Fruit fly (Drosophila melanogaster) whole organism, embryonic: ENCODE measurements around the gene CG32161.
A peak's percentile ranks its signal among the peaks of the same experiment; 100 is the strongest.

Experiments
- Atf3 ChIP-seq: fragments of 200-800 bp; sonication (Bioruptor generic); optimal IDR thresholded peaks from 3 replicates; lab custom pipeline; 2016; ENCODE audit warnings: missing biosample characterization, missing genetic modification characterization
- B-H1 ChIP-seq: fragments of 200-800 bp; sonication (Bioruptor generic); IDR thresholded peaks from 3 replicates; pipeline ENCODE4 v1.3.6; 2022; ENCODE audit warnings: missing biosample characterization, missing genetic modification characterization
- Bgb ChIP-seq: fragments of 200-800 bp; sonication (Bioruptor generic); IDR thresholded peaks from 2 replicates; pipeline ENCODE4 v1.3.6; 2022; ENCODE audit warnings: missing biosample characterization, missing genetic modification characterization; ENCODE audit not compliant: partially characterized antibody
- Blimp-1 ChIP-seq: fragments of 200-800 bp; sonication (Bioruptor generic); optimal IDR thresholded peaks from 3 replicates; lab custom pipeline; 2018; ENCODE audit warnings: missing biosample characterization, missing genetic modification characterization, mild to moderate bottlenecking, moderate library complexity, missing genetic modification reagents
- CG10209 ChIP-seq: fragments of 200-800 bp; sonication (Bioruptor generic); optimal IDR thresholded peaks from 3 replicates; lab custom pipeline; 2017; ENCODE audit warnings: missing biosample characterization, mild to moderate bottlenecking, missing genetic modification characterization, missing genetic modification reagents
- CG10267 ChIP-seq: fragments of 200-800 bp; sonication (Bioruptor generic); optimal IDR thresholded peaks from 2 replicates; lab custom pipeline; 2018; ENCODE audit warnings: missing biosample characterization, mild to moderate bottlenecking, missing genetic modification characterization, moderate library complexity
- CG11560 ChIP-seq: fragments of 200-800 bp; sonication (Bioruptor generic); IDR thresholded peaks from 3 replicates; pipeline ENCODE4 v1.3.6; 2022; ENCODE audit warnings: missing biosample characterization, missing genetic modification characterization
- CG11695 ChIP-seq: fragments of 200-800 bp; sonication (Bioruptor generic); IDR thresholded peaks from 3 replicates; pipeline ENCODE4 v1.3.6; 2022; ENCODE audit warnings: missing biosample characterization, missing genetic modification characterization
- CG13123 ChIP-seq: fragments of 200-800 bp; sonication (Bioruptor generic); optimal IDR thresholded peaks from 2 replicates; lab custom pipeline; 2016; ENCODE audit warnings: missing biosample characterization, missing genetic modification characterization
- CG16779 ChIP-seq: fragments of 200-800 bp; sonication (Bioruptor generic); IDR thresholded peaks from 2 replicates; pipeline ENCODE4 v1.3.6; 2022; ENCODE audit warnings: missing biosample characterization, missing genetic modification characterization
- CG17802 ChIP-seq: fragments of 200-800 bp; sonication (Bioruptor generic); optimal IDR thresholded peaks from 2 replicates; lab custom pipeline; 2018; ENCODE audit warnings: missing biosample characterization, mild to moderate bottlenecking, missing genetic modification characterization, moderate library complexity
- CG2199 ChIP-seq: fragments of 200-800 bp; sonication (Bioruptor generic); IDR thresholded peaks from 3 replicates; pipeline ENCODE4 v1.3.6; 2022; ENCODE audit warnings: missing biosample characterization, missing genetic modification characterization
- CG2678 ChIP-seq: fragments of 200-800 bp; sonication (Bioruptor generic); optimal IDR thresholded peaks from 3 replicates; lab custom pipeline; 2019; ENCODE audit warnings: missing biosample characterization, mild to moderate bottlenecking, missing genetic modification characterization, moderate library complexity
- CG32772 ChIP-seq: fragments of 200-800 bp; sonication (Bioruptor generic); IDR thresholded peaks from 2 replicates; pipeline ENCODE4 v1.3.6; 2022; ENCODE audit warnings: missing biosample characterization, missing genetic modification characterization
- CG3838 ChIP-seq: fragments of 200-800 bp; sonication (Bioruptor generic); optimal IDR thresholded peaks from 3 replicates; lab custom pipeline; 2016; ENCODE audit warnings: missing biosample characterization, missing genetic modification characterization
- CG4854 ChIP-seq: fragments of 200-800 bp; sonication (Bioruptor generic); optimal IDR thresholded peaks from 2 replicates; lab custom pipeline; 2016; ENCODE audit warnings: missing biosample characterization, missing genetic modification characterization, inconsistent platforms
- CG6654 ChIP-seq: fragments of 200-800 bp; sonication (Bioruptor generic); optimal IDR thresholded peaks from 2 replicates; lab custom pipeline; 2017; ENCODE audit warnings: missing biosample characterization, mild to moderate bottlenecking, missing genetic modification characterization
- CG6791 ChIP-seq: fragments of 200-800 bp; sonication (Bioruptor generic); IDR thresholded peaks from 3 replicates; pipeline ENCODE4 v1.3.6; 2022; ENCODE audit warnings: missing biosample characterization, missing genetic modification characterization; ENCODE audit not compliant: partially characterized antibody
- CG6813 ChIP-seq: fragments of 200-800 bp; sonication (Bioruptor generic); optimal IDR thresholded peaks from 2 replicates; lab custom pipeline; 2017; ENCODE audit warnings: missing biosample characterization, missing genetic modification characterization, mild to moderate bottlenecking, moderate library complexity, missing genetic modification reagents
- CG8290 ChIP-seq, 3 experiments: fragments of 200-800 bp; sonication (Bioruptor generic); optimal IDR thresholded peaks; 2 replicates each; lab custom pipeline; 2016 to 2019; ENCODE audit warnings: missing biosample characterization in 3 of 3, missing genetic modification characterization in 3 of 3, mild to moderate bottlenecking in 2 of 3, moderate library complexity in 1 of 3
- CG8478 ChIP-seq: fragments of >200 bp; optimal IDR thresholded peaks from 2 replicates; lab custom pipeline; 2018
- CG9215 ChIP-seq: fragments of 200-800 bp; sonication (Bioruptor generic); IDR thresholded peaks from 2 replicates; pipeline ENCODE4 v1.3.6; 2022; ENCODE audit warnings: missing biosample characterization, missing genetic modification characterization
- CG9437 ChIP-seq: fragments of 200-800 bp; sonication (Bioruptor generic); optimal IDR thresholded peaks from 2 replicates; lab custom pipeline; 2018; ENCODE audit warnings: missing biosample characterization, mild to moderate bottlenecking, missing genetic modification characterization
- CTCF ChIP-seq: fragments of 200-800 bp; sonication (Bioruptor generic); optimal IDR thresholded peaks from 2 replicates; lab custom pipeline; 2017; ENCODE audit warnings: missing biosample characterization, mild to moderate bottlenecking, missing genetic modification characterization, moderate library complexity
- E2f1 ChIP-seq: fragments of 200-800 bp; sonication (Bioruptor generic); IDR thresholded peaks from 2 replicates; pipeline ENCODE4 v1.3.6; 2022; ENCODE audit warnings: missing biosample characterization, missing genetic modification characterization
- Eip74EF ChIP-seq, 2 experiments: fragments of 200-800 bp in 1 of 2; fragments of >200 bp in 1 of 2; sonication (Bioruptor generic) in 1 of 2; optimal IDR thresholded peaks; 2 replicates each; lab custom pipeline; 2017 to 2019; ENCODE audit warnings: missing biosample characterization in 2 of 2, missing genetic modification characterization in 2 of 2, mild to moderate bottlenecking in 1 of 2, moderate library complexity in 1 of 2
- HHEX ChIP-seq: fragments of 200-800 bp; sonication (Bioruptor generic); optimal IDR thresholded peaks from 3 replicates; lab custom pipeline; 2017; ENCODE audit warnings: missing biosample characterization, mild to moderate bottlenecking, missing genetic modification characterization, missing genetic modification reagents
- HmgZ ChIP-seq: fragments of 200-800 bp; sonication (Bioruptor generic); optimal IDR thresholded peaks from 2 replicates; lab custom pipeline; 2018; ENCODE audit warnings: missing biosample characterization, mild to moderate bottlenecking, missing genetic modification characterization
- Hmx ChIP-seq: fragments of 200-800 bp; sonication (Bioruptor generic); optimal IDR thresholded peaks from 2 replicates; lab custom pipeline; 2016; ENCODE audit warnings: missing biosample characterization, missing genetic modification characterization
- Kr ChIP-seq: fragments of 200-800 bp; sonication (Bioruptor generic); optimal IDR thresholded peaks from 2 replicates; lab custom pipeline; 2017; ENCODE audit warnings: missing biosample characterization, mild to moderate bottlenecking, missing genetic modification characterization
- PHDP ChIP-seq: fragments of 200-800 bp; sonication (Bioruptor generic); optimal IDR thresholded peaks from 3 replicates; lab custom pipeline; 2018; ENCODE audit warnings: missing biosample characterization, mild to moderate bottlenecking, missing genetic modification characterization, moderate library complexity
- Rfx ChIP-seq: fragments of 200-800 bp; sonication (Bioruptor generic); IDR thresholded peaks from 2 replicates; pipeline ENCODE4 v1.3.6; 2022; ENCODE audit warnings: missing biosample characterization, missing genetic modification characterization
- Xbp1 ChIP-seq: fragments of 200-800 bp; sonication (Bioruptor generic); optimal IDR thresholded peaks from 3 replicates; lab custom pipeline; 2016; ENCODE audit warnings: missing biosample characterization, mild to moderate bottlenecking, missing genetic modification characterization
- Xrp1 ChIP-seq: fragments of 200-800 bp; sonication (Bioruptor generic); IDR thresholded peaks from 2 replicates; pipeline ENCODE4 v1.3.6; 2022; ENCODE audit warnings: missing biosample characterization, missing genetic modification characterization
- ab ChIP-seq: fragments of 200-800 bp; sonication (Bioruptor generic); optimal IDR thresholded peaks from 2 replicates; lab custom pipeline; 2016; ENCODE audit warnings: missing biosample characterization, missing genetic modification characterization
- amos ChIP-seq: fragments of 200-800 bp; sonication (Bioruptor generic); IDR thresholded peaks from 2 replicates; pipeline ENCODE4 v1.3.6; 2022; ENCODE audit warnings: missing biosample characterization, missing genetic modification characterization; ENCODE audit not compliant: partially characterized antibody
- bigmax ChIP-seq: fragments of 200-800 bp; sonication (Bioruptor generic); optimal IDR thresholded peaks from 2 replicates; lab custom pipeline; 2018; ENCODE audit warnings: missing biosample characterization, mild to moderate bottlenecking, missing genetic modification characterization
- da ChIP-seq: fragments of 200-800 bp; sonication (Bioruptor generic); optimal IDR thresholded peaks from 2 replicates; lab custom pipeline; 2016; ENCODE audit warnings: missing biosample characterization, missing genetic modification characterization
- dpn ChIP-seq, 2 experiments: fragments of 200-800 bp; sonication (Bioruptor generic); optimal IDR thresholded peaks; 3 replicates each; lab custom pipeline; 2016; ENCODE audit warnings: missing biosample characterization in 2 of 2, missing genetic modification characterization in 2 of 2
- dysf ChIP-seq: fragments of 200-800 bp; sonication (Bioruptor generic); IDR thresholded peaks from 3 replicates; pipeline ENCODE4 v1.3.6; 2022; ENCODE audit warnings: missing biosample characterization, missing genetic modification characterization
- gcm2 ChIP-seq: fragments of 200-800 bp; sonication (Bioruptor generic); optimal IDR thresholded peaks from 2 replicates; lab custom pipeline; 2016; ENCODE audit warnings: missing biosample characterization, missing genetic modification characterization
- h ChIP-seq: fragments of >200 bp; optimal IDR thresholded peaks from 2 replicates; lab custom pipeline; 2017
- lov ChIP-seq, 2 experiments: fragments of 200-800 bp in 1 of 2; fragments of >200 bp in 1 of 2; sonication (Bioruptor generic) in 1 of 2; IDR thresholded peaks in 1 of 2; optimal IDR thresholded peaks in 1 of 2; 2 replicates in 1 of 2; 3 replicates in 1 of 2; pipeline versions ENCODE4 v1.3.6 to Lab custom; 2017 to 2022; ENCODE audit warnings: missing biosample characterization in 1 of 2, missing genetic modification characterization in 1 of 2
- pzg ChIP-seq: fragments of 200-800 bp; sonication (Bioruptor generic); optimal IDR thresholded peaks from 3 replicates; lab custom pipeline; 2018; ENCODE audit warnings: missing biosample characterization, mild to moderate bottlenecking, missing genetic modification characterization, moderate library complexity
- schlank ChIP-seq: fragments of 200-800 bp; sonication (Bioruptor generic); optimal IDR thresholded peaks from 2 replicates; lab custom pipeline; 2018; ENCODE audit warnings: missing biosample characterization, mild to moderate bottlenecking, missing genetic modification characterization
- seq ChIP-seq: fragments of 200-800 bp; sonication (Bioruptor generic); IDR thresholded peaks from 2 replicates; pipeline ENCODE4 v1.3.6; 2022; ENCODE audit warnings: missing biosample characterization, missing genetic modification characterization
- sim ChIP-seq: fragments of 200-800 bp; sonication (Bioruptor generic); IDR thresholded peaks from 2 replicates; pipeline ENCODE4 v1.3.6; 2022; ENCODE audit warnings: missing biosample characterization, missing genetic modification characterization
- slou ChIP-seq: fragments of 200-800 bp; sonication (Bioruptor generic); optimal IDR thresholded peaks from 3 replicates; lab custom pipeline; 2016; ENCODE audit warnings: missing biosample characterization, missing genetic modification characterization
- so ChIP-seq: fragments of 200-800 bp; sonication (Bioruptor generic); IDR thresholded peaks from 3 replicates; pipeline ENCODE4 v1.3.6; 2022; ENCODE audit warnings: missing biosample characterization, missing genetic modification characterization
- stc ChIP-seq: fragments of 200-800 bp; sonication (Bioruptor generic); IDR thresholded peaks from 2 replicates; pipeline ENCODE4 v1.3.6; 2022; ENCODE audit warnings: missing biosample characterization, missing genetic modification characterization
- sug ChIP-seq: fragments of 200-800 bp; optimal IDR thresholded peaks from 2 replicates; lab custom pipeline; 2019; ENCODE audit warnings: missing biosample characterization, mild to moderate bottlenecking, missing genetic modification characterization, moderate library complexity

The CG32161 gene

dm6 chr3L:16840540-16840939 is 5.5 kb upstream of the CG32161 start (continued):
- TF ChIP-seq CG2678 (tag; lab: Kevin White, UChicago) (peak; percentile 67), CG9437 (peak; percentile 7), CG6791 (GFP tag; lab: Robert Waterston, UW) (no peak), Eip74EF (GFP tag; optimal IDR thresholded peaks at IDR 0.05; lab: Kevin White, UChicago) (no peak), Atf3 (GFP tag; lab: Kevin White, UChicago) (no peak), CG10267 (tag; lab: Kevin White, UChicago) (peak; percentile 12), CG10209 (GFP tag; lab: Kevin White, UChicago) (peak; percentile 9), CTCF (GFP tag; lab: Kevin White, UChicago) (no peak), bigmax (GFP tag; lab: Kevin White, UChicago) (no peak), CG4854 (GFP tag; lab: Kevin White, UChicago) (no peak), amos (GFP tag; lab: Robert Waterston, UW) (no peak), Rfx (GFP tag; lab: Robert Waterston, UW) (peak; percentile 34; the same call in 1 of the 2 replicates), CG11695 (GFP tag; lab: Robert Waterston, UW) (peak; percentile 69), CG8290 (GFP tag; optimal IDR thresholded peaks at IDR 0.05; lab: Kevin White, UChicago) (no peak), CG8290 (tag; optimal IDR thresholded peaks at IDR 0.05; lab: Kevin White, UChicago) (no peak), CG6813 (GFP tag; lab: Kevin White, UChicago) (no peak), HHEX (GFP tag; lab: Kevin White, UChicago) (peak; percentile 4), schlank (tag; lab: Kevin White, UChicago) (no peak), h (lab: Kevin White, UChicago) (no peak), CG17802 (tag; lab: Kevin White, UChicago) (no peak), stc (GFP tag; lab: Robert Waterston, UW) (no peak), HmgZ (tag; lab: Kevin White, UChicago) (no peak), Bgb (GFP tag; lab: Robert Waterston, UW) (no peak), lov (optimal IDR thresholded peaks at IDR 0.05; lab: Kevin White, UChicago) (no peak), lov (GFP tag; IDR thresholded peaks at IDR 0.05; lab: Robert Waterston, UW) (no peak), sim (no peak), CG3838 (GFP tag; lab: Kevin White, UChicago) (no peak), CG16779 (no peak; the same call in 1 of the 2 replicates), CG2199 (GFP tag; lab: Robert Waterston, UW) (no peak)

dm6 chr3L:16842087-16842567 is 3.9 kb upstream of the CG32161 start, which contains the start of gene TSG101:
Gene TSG101 (plus strand): TSS chr3L:16842294.
- TF ChIP-seq PHDP (tag; lab: Kevin White, UChicago) (no peak), Xbp1 (GFP tag; lab: Kevin White, UChicago) (no peak), sug (tag; lab: Kevin White, UChicago) (no peak), Blimp-1 (GFP tag; lab: Kevin White, UChicago) (no peak), Kr (no peak), CG6654 (GFP tag; lab: Kevin White, UChicago) (no peak), Eip74EF (GFP tag; optimal IDR thresholded peaks at IDR 0.05; lab: Kevin White, UChicago) (no peak), CG32772 (GFP tag; lab: Robert Waterston, UW) (no peak), dysf (no peak), da (GFP tag; lab: Kevin White, UChicago) (no peak), gcm2 (GFP tag; lab: Kevin White, UChicago) (no peak), so (GFP tag; lab: Robert Waterston, UW) (no peak), ab (GFP tag; lab: Kevin White, UChicago) (no peak), E2f1 (GFP tag; lab: Robert Waterston, UW) (no peak), CG11560 (tag; lab: Robert Waterston, UW) (no peak), Hmx (no peak), CG9215 (GFP tag; lab: Robert Waterston, UW) (no peak), slou (GFP tag; lab: Kevin White, UChicago) (no peak), pzg (GFP tag; lab: Kevin White, UChicago) (peak; percentile 76), CG8478 (lab: Kevin White, UChicago) (no peak), CG13123 (GFP tag; lab: Kevin White, UChicago) (no peak), dpn (GFP tag; optimal IDR thresholded peaks at IDR 0.05; lab: Kevin White, UChicago) (peak in 1 of 2 experiments; percentile 0), B-H1 (no peak), Xrp1 (GFP tag; lab: Robert Waterston, UW) (no peak), seq (no peak)
